Worm (Caenorhabditis elegans): Measurements from ENCODE around the gene C34E11.2.

The C34E11.2 gene

DNA sequence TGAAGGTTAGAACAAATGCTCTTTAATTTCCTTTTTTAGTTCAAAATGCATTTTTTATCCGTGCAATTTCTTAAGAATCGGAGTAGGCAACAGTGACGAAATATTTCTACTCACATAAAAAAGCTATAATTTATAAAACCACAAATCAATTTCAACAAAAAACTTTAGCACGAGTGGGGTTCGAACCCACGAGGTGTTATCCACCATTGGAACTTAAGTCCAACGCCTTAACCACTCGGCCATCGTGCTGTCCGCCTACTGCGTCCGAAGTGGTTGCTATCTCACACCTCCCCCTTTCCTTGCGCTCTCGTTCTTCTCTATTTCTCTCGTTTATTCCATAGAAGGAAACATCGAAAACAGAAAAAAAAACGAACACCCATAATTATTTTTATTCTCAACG lies 56.9 kb downstream of the C34E11.2 start (continued):
- TF ChIP-seq dmd-6 (GFP tag; IDR thresholded peaks at IDR 0.05) (peak; percentile 77), lin-39 (tag; optimal IDR thresholded peaks at IDR 0.05) (no peak), ZK337.2 (GFP tag; IDR thresholded peaks at IDR 0.05) (peak; percentile 85), mdl-1 (tag; optimal IDR thresholded peaks at IDR 0.05) (peak; percentile 16 to 55), unc-130 (GFP tag; optimal IDR thresholded peaks at IDR 0.05) (peak; percentile 52), F37D6.2 (tag; optimal IDR thresholded peaks at IDR 0.05) (peak; percentile 51), nhr-11 (tag; optimal IDR thresholded peaks at IDR 0.05) (peak; percentile 42), Y75B8A.6 (GFP tag; IDR thresholded peaks at IDR 0.05) (no peak), lsy-2 (tag; optimal IDR thresholded peaks at IDR 0.05) (no peak), fkh-10 (GFP tag; optimal IDR thresholded peaks at IDR 0.05) (peak; percentile 57), jun-1 (tag; optimal IDR thresholded peaks at IDR 0.05) (no peak), pqm-1 (tag; optimal IDR thresholded peaks at IDR 0.05) (no peak), tag-97 (GFP tag; IDR thresholded peaks at IDR 0.05) (no peak), nhr-42 (GFP tag; IDR thresholded peaks at IDR 0.05) (0 out of 2 replicates have a peak, but pooled peaks have one; percentile 64), ceh-62 (tag; optimal IDR thresholded peaks at IDR 0.05) (no peak), nhr-10 (tag; optimal IDR thresholded peaks at IDR 0.05) (no peak), mdt-29 (GFP tag; IDR thresholded peaks at IDR 0.05) (peak; percentile 68; the same call in 1 of the 2 replicates), sdz-12 (GFP tag; optimal IDR thresholded peaks at IDR 0.05) (peak; percentile 86), Y105C5A.15 (GFP tag; IDR thresholded peaks at IDR 0.05) (peak; percentile 79; the same call in 1 of the 2 replicates), Y48G9A.11 (GFP tag; IDR thresholded peaks at IDR 0.05) (peak; percentile 66; the same call in 1 of the 2 replicates), hmg-1.1 (GFP tag; IDR thresholded peaks at IDR 0.05) (peak; percentile 96), hif-1 (tag; optimal IDR thresholded peaks at IDR 0.05) (peak; percentile 8 to 57), daf-8 (GFP tag; IDR thresholded peaks at IDR 0.05) (peak; percentile 79; the same call in 1 of the 2 replicates), ces-1 (GFP tag; optimal IDR thresholded peaks at IDR 0.05) (peak; percentile 68), nhr-41 (GFP tag; IDR thresholded peaks at IDR 0.05) (peak; percentile 73; the same call in 1 of the 2 replicates), zfp-2 (tag; optimal IDR thresholded peaks at IDR 0.05) (peak; percentile 7), hlh-30 (tag; optimal IDR thresholded peaks at IDR 0.05; ENCODE audit: insufficient read depth) (peak; percentile 81), lin-15B (tag; optimal IDR thresholded peaks at IDR 0.05) (no peak), pha-4 (GFP tag; IDR thresholded peaks at IDR 0.05) (peak; percentile 95), pha-4 (tag; optimal IDR thresholded peaks at IDR 0.05) (no peak), aha-1 (tag) (no peak), madf-9 (GFP tag; conservative IDR thresholded peaks at IDR 0.05) (peak; percentile 78), daf-12 (tag; optimal IDR thresholded peaks at IDR 0.05) (no peak), D1046.2 (GFP tag; IDR thresholded peaks at IDR 0.05) (no peak; the same call in none of the 2 replicates), lin-1 (GFP tag; IDR thresholded peaks at IDR 0.05) (peak; percentile 87), nhr-76 (tag; optimal IDR thresholded peaks at IDR 0.05) (no peak), duxl-1 (tag; optimal IDR thresholded peaks at IDR 0.05; ENCODE audit: poor library complexity) (peak; percentile 92), ceh-28 (tag; optimal IDR thresholded peaks at IDR 0.05) (no peak), T20F7.1 (GFP tag; optimal IDR thresholded peaks at IDR 0.05) (peak; percentile 64), nhr-237 (tag; optimal IDR thresholded peaks at IDR 0.05) (no peak), set-16 (GFP tag; IDR thresholded peaks at IDR 0.05) (no peak), vab-7 (GFP tag; IDR thresholded peaks at IDR 0.05) (peak; percentile 95), snpc-1.2 (GFP tag; IDR thresholded peaks at IDR 0.05) (peak; percentile 94), fos-1 (tag; optimal IDR thresholded peaks at IDR 0.05) (no peak), lin-29 (GFP tag; IDR thresholded peaks at IDR 0.05) (peak; percentile 82), ztf-7 (tag; optimal IDR thresholded peaks at IDR 0.05) (peak; percentile 69), daf-19 (GFP tag; conservative IDR thresholded peaks at IDR 0.05) (peak; percentile 84), gei-8 (GFP tag; optimal IDR thresholded peaks at IDR 0.05) (peak; percentile 88), lin-13 (GFP tag; optimal IDR thresholded peaks at IDR 0.05) (no peak), zip-2 (tag; optimal IDR thresholded peaks at IDR 0.05) (peak; percentile 71), nhr-77 (tag; optimal IDR thresholded peaks at IDR 0.05) (no peak), unc-39 (tag; optimal IDR thresholded peaks at IDR 0.05) (no peak)

All from whole organism, L4 larva.